Worm (Caenorhabditis elegans): ENCODE results near the gene npl-4.1.

Gene npl-4.1

DNA sequence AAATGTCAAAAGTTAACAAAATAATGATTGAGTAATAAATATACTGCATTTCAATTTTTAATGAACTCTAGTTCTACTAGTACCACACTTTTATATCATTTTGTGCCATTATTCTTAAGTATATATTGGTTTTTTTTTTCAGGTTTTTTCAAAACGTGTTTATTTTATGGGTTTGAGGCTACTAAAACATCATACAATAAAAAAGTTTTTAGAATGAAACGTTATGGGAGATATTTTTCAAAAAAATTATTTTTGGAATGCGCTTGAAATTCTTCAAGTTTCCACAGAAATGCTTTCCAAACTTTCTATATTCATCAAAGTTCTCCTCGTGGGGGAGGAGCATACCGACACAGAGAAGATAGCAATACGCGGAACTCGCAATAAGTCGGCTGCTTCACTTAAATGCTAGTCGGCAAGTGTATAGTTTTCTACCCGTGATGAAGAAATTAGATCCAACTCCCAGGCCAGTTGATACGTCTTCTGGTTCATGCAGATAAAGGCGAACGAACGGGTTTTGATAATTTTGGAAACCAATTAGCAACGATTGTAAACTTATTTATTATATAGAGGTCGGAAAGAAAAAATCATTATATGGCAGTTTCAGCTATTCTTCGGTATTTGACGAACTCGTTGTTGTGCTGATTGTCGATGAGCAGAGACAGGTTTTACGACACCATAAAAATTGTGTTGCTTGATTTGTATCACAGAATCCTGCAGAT is 31.7 kb upstream of the npl-4.1 start, which contains the start of gene C17G10.10 (continued):
- TF ChIP-seq nhr-25 (tag; optimal IDR thresholded peaks at IDR 0.05; ENCODE audit: borderline replicate concordance, insufficient read depth) (no peak), ceh-82 (tag; optimal IDR thresholded peaks at IDR 0.05) (no peak), dpl-1 (GFP tag; optimal IDR thresholded peaks at IDR 0.05) (peak; percentile 36)

DNA sequence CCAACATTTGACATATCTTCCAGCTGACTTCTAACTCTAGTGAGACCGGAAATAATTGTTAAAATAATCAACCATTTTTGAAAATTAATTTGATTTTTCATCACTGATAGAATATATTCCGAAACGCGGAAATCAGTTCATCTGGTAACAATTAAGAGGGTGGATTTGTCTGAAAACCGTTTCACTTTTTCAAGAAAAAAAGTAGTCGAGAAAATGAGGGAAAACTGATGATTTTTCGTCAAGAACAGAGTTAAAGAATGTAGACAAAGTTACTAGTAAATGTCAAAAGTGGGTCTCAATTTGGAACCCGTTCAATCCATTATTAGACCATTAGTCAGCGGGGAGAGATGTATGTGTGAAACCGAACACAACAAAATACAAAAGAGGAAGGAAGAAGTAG is 28.0 kb upstream of the npl-4.1 start, which contains the start of gene C17G10.6:
Gene C17G10.6, minus strand, starts transcription at position 101 of the 400 bp plus-strand sequence.
- TF ChIP-seq daf-8 (GFP tag; IDR thresholded peaks at IDR 0.05) (no peak), skn-1 (tag; optimal IDR thresholded peaks at IDR 0.05) (no peak), lin-39 (tag; optimal IDR thresholded peaks at IDR 0.05) (no peak), mep-1 (tag; optimal IDR thresholded peaks at IDR 0.05) (no peak), ceh-44 (GFP tag; IDR thresholded peaks at IDR 0.05) (no peak), dve-1 (tag; optimal IDR thresholded peaks at IDR 0.05; ENCODE audit: insufficient read depth) (no peak)

DNA sequence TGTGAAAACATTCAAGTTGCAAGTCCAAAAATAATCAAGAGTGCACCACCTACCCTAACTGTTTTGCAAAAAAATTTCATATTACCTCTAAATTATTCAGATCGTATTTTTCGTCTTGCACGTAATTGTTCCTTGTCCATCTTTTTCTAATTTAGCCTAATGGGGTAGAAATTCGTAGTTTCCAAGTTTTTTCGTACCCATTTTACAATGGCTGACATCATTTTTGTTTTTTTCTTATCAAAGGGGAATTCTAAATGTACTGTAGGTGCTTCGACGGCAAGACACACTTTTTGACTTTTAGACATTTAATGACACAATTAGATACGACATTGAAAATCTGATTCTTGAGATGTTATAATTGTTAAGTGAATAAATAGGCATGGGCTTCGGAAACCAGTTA is 26.7 kb upstream of the npl-4.1 start:
- TF ChIP-seq F44E2.7 (GFP tag; IDR thresholded peaks at IDR 0.05) (no peak), lin-15B (tag; optimal IDR thresholded peaks at IDR 0.05) (no peak), daf-19 (GFP tag; conservative IDR thresholded peaks at IDR 0.05) (no peak), aha-1 (tag) (no peak), spr-1 (tag; optimal IDR thresholded peaks at IDR 0.05) (no peak), nhr-10 (tag; optimal IDR thresholded peaks at IDR 0.05) (no peak), zag-1 (tag; optimal IDR thresholded peaks at IDR 0.05) (no peak)

DNA sequence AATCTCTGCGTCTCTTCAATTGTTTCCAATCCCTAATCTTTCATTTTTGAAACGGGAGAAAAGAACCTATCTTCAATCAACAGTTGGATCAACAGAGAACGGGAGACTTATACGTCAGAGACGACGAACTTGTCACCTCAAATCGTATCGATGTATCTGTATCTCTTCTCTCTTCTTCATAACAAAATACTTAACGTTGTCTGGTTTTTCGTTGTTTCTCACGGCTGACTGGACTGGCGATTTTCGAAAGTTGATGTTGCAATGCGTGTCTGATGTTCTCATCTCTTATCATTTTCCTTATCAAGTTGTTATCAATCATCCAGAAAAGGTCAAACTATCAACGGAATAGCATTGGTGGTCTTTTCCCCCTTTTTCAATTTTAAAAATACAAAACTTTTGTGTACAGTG is 25.6 kb upstream of the npl-4.1 start:
- TF ChIP-seq dve-1 (tag; optimal IDR thresholded peaks at IDR 0.05; ENCODE audit: insufficient read depth) (peak; percentile 68), snpc-1.2 (GFP tag; IDR thresholded peaks at IDR 0.05) (no peak), cey-2 (tag; optimal IDR thresholded peaks at IDR 0.05; ENCODE audit: borderline replicate concordance, insufficient read depth) (peak; percentile 41), attf-4 (tag; optimal IDR thresholded peaks at IDR 0.05) (no peak), rbr-2 (tag; optimal IDR thresholded peaks at IDR 0.05) (no peak), ceh-28 (tag; optimal IDR thresholded peaks at IDR 0.05) (peak; percentile 21), lsy-2 (tag; optimal IDR thresholded peaks at IDR 0.05) (peak; percentile 23 to 45), php-3 (GFP tag; IDR thresholded peaks at IDR 0.05) (peak; percentile 41; the same call in 1 of the 2 replicates), pqm-1 (tag; optimal IDR thresholded peaks at IDR 0.05) (peak; percentile 62), lin-1 (GFP tag; IDR thresholded peaks at IDR 0.05) (no peak), unc-130 (GFP tag; optimal IDR thresholded peaks at IDR 0.05) (no peak), unc-39 (tag; optimal IDR thresholded peaks at IDR 0.05) (no peak), ztf-11 (tag; optimal IDR thresholded peaks at IDR 0.05) (no peak), nhr-77 (tag; optimal IDR thresholded peaks at IDR 0.05) (peak; percentile 66), F10B5.3 (tag; optimal IDR thresholded peaks at IDR 0.05) (no peak), dmd-6 (GFP tag; IDR thresholded peaks at IDR 0.05) (peak; percentile 63), hlh-11 (tag; optimal IDR thresholded peaks at IDR 0.05) (peak; percentile 90), nhr-76 (tag; optimal IDR thresholded peaks at IDR 0.05) (peak; percentile 51), mxl-3 (GFP tag; optimal IDR thresholded peaks at IDR 0.05) (peak; percentile 58), daf-19 (GFP tag; conservative IDR thresholded peaks at IDR 0.05) (no peak), tra-1 (GFP tag; IDR thresholded peaks at IDR 0.05) (0 out of 2 replicates have a peak, but pooled peaks have one; percentile 5), F37D6.2 (tag; optimal IDR thresholded peaks at IDR 0.05) (no peak), aha-1 (tag) (peak; percentile 98), mep-1 (tag; optimal IDR thresholded peaks at IDR 0.05) (peak; percentile 72), nhr-48 (tag; optimal IDR thresholded peaks at IDR 0.05) (peak; percentile 91), unc-62 (GFP tag; optimal IDR thresholded peaks at IDR 0.05 in 1 of 2) (peak in 1 of 2 experiments; percentile 98), unc-62 (tag; optimal IDR thresholded peaks at IDR 0.05) (no peak), daf-16 (GFP tag; optimal IDR thresholded peaks at IDR 0.05) (no peak), daf-16 (tag; optimal IDR thresholded peaks at IDR 0.05) (peak; percentile 60), mdl-1 (tag; optimal IDR thresholded peaks at IDR 0.05) (peak; percentile 27 to 84), arid-1 (GFP tag; conservative IDR thresholded peaks at IDR 0.05) (no peak), nhr-28 (tag; optimal IDR thresholded peaks at IDR 0.05) (peak; percentile 93), nhr-10 (tag; optimal IDR thresholded peaks at IDR 0.05) (peak; percentile 86), nhr-237 (tag; optimal IDR thresholded peaks at IDR 0.05) (peak; percentile 21), nhr-6 (tag; optimal IDR thresholded peaks at IDR 0.05) (peak; percentile 47)

Measured in whole organism, L4 larva.